Worm (Caenorhabditis elegans): ENCODE results near the gene npr-43.
A peak's percentile ranks its signal among the peaks of the same experiment; 100 is the strongest.

npr-43 gene

DNA sequence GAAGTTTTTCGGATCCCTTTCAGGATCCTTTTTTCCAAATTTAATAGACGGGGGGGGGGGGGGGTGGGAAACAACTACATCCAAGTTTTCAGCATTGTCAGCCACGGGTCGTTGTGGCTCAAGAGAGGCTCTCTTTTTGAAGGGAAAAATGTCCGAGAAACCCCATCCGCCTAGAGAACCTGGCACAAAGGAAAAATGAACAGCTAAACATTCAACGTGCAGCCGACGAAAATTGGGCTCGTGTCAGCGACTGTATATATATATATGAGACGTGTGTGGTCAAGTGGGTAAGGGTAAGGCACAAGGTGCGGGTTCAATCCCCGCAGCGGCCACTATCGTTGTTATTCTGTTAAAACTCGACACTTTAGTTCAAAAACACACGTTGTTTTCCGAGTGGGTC lies 20.3 kb downstream of the npr-43 start, which contains the start of gene Y49A3A.4 (continued):
- TF ChIP-seq pbrm-1 (GFP tag; IDR thresholded peaks at IDR 0.05) (0 out of 2 replicates have a peak, but pooled peaks have one; percentile 38), attf-6 (GFP tag; IDR thresholded peaks at IDR 0.05) (0 out of 2 replicates have a peak, but pooled peaks have one; percentile 40), F39B2.1 (GFP tag; IDR thresholded peaks at IDR 0.05) (no peak), Y53G8AR.9 (GFP tag; conservative IDR thresholded peaks at IDR 0.05) (no peak), F57A8.1 (GFP tag; optimal IDR thresholded peaks at IDR 0.05) (no peak), zfh-2 (GFP tag; conservative IDR thresholded peaks at IDR 0.05) (0 out of 2 replicates have a peak, but pooled peaks have one; percentile 23), cebp-2 (GFP tag; IDR thresholded peaks at IDR 0.05) (no peak), lir-1 (GFP tag; conservative IDR thresholded peaks at IDR 0.05) (no peak)

DNA sequence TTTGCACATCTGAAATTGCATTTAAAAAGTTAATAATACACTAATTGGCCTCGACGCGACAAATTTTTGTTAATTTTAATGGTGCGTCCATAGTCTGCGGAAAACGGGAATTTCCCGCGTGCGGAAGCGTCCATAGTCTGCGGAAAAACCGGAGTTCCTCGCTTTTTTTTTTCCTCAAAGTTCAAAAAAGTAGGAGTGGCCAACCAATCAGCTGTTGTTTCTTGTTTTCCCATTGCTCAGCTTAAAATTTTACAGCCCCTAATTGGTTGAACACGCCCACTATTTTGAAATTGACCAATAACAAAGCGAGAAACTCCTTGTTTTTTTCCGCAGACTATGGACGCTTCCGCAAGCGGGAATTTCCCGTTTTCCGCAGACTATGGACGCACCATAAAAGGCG lies 21.5 kb downstream of the npr-43 start:
- TF ChIP-seq nfyb-1 (GFP tag; IDR thresholded peaks at IDR 0.05): 0 out of 2 replicates have a peak, but pooled peaks have one; percentile 28

DNA sequence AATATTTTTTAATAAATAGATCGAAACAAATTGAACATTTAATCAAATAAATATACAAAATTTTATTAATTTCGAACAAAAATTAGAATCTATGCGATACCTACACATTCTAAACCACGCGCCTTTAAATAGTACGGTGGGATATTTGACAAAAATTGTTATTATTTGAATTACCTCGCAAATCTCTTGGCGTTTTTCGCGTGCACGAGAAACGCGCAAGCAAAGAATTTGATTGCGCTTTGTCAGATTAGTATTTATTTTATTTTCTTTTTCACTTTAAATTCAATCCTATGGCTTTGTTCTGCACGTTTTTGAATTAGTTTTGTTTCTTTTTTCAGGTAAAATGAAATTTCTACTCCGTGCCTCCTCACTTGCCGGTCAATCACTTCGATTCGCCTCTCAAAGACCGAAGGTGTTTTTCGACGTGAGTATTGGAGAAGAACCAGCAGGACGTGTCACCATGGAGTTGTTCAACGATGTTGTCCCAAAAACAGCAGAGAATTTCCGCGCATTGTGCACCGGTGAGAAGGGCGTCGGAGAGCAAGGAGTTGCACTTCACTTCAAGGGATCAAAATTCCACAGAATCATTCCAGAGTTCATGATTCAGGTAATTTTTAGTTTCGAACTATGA lies 23.0 kb downstream of the npr-43 start, which contains the start of gene cyn-1:
Gene cyn-1 (plus strand): TSS at position 339 of the 631 bp plus-strand sequence.
- TF ChIP-seq madf-10 (tag; optimal IDR thresholded peaks at IDR 0.05) (peak; percentile 51), snpc-1.1 (tag; optimal IDR thresholded peaks at IDR 0.05; ENCODE audit: insufficient read depth) (peak; percentile 43), D2030.7 (GFP tag; IDR thresholded peaks at IDR 0.05) (peak; percentile 54; the same call in 1 of the 2 replicates), ekl-4 (GFP tag; IDR thresholded peaks at IDR 0.05) (peak; percentile 44; the same call in 1 of the 2 replicates), B0035.1 (tag; optimal IDR thresholded peaks at IDR 0.05) (peak; percentile 12), xnd-1 (tag; optimal IDR thresholded peaks at IDR 0.05) (peak; percentile 45), hmg-1.2 (GFP tag; IDR thresholded peaks at IDR 0.05) (peak; percentile 53), egl-18 (GFP tag; IDR thresholded peaks at IDR 0.05) (no peak), mcd-1 (GFP tag; IDR thresholded peaks at IDR 0.05) (peak; percentile 82), F57C9.4 (tag; optimal IDR thresholded peaks at IDR 0.05) (no peak), zfh-2 (GFP tag; conservative IDR thresholded peaks at IDR 0.05) (no peak), ztf-26 (tag; optimal IDR thresholded peaks at IDR 0.05) (peak; percentile 42), F49E8.2 (tag; optimal IDR thresholded peaks at IDR 0.05; ENCODE audit: insufficient read depth) (no peak), lsl-1 (GFP tag; optimal IDR thresholded peaks at IDR 0.05) (peak; percentile 65), dox-1 (GFP tag; IDR thresholded peaks at IDR 0.05) (peak; percentile 67), Y79H2A.3 (GFP tag; conservative IDR thresholded peaks at IDR 0.05) (0 out of 2 replicates have a peak, but pooled peaks have one; percentile 23), Y95B8A.8 (GFP tag; IDR thresholded peaks at IDR 0.05) (no peak), F33H1.4 (GFP tag; IDR thresholded peaks at IDR 0.05) (0 out of 2 replicates have a peak, but pooled peaks have one; percentile 52), him-1 (tag; optimal IDR thresholded peaks at IDR 0.05) (peak; percentile 59), lin-54 (GFP tag; optimal IDR thresholded peaks at IDR 0.05) (peak; percentile 96), ztf-3 (GFP tag; optimal IDR thresholded peaks at IDR 0.05) (no peak), lin-40 (tag; optimal IDR thresholded peaks at IDR 0.05) (peak; percentile 81), snpc-4 (GFP tag; optimal IDR thresholded peaks at IDR 0.05) (no peak), snpc-4 (tag; optimal IDR thresholded peaks at IDR 0.05) (peak; percentile 42 to 75 (median 59)), ccch-3 (GFP tag; optimal IDR thresholded peaks at IDR 0.05) (no peak), attf-3 (GFP tag; conservative IDR thresholded peaks at IDR 0.05) (peak; percentile 58; the same call in 1 of the 2 replicates), lir-1 (GFP tag; conservative IDR thresholded peaks at IDR 0.05) (no peak), nfyb-1 (GFP tag; IDR thresholded peaks at IDR 0.05) (peak; percentile 70), C06A6.2 (GFP tag; conservative IDR thresholded peaks at IDR 0.05) (no peak), madf-8 (GFP tag; conservative IDR thresholded peaks at IDR 0.05) (peak; percentile 34; the same call in 1 of the 2 replicates), ceh-100 (GFP tag; IDR thresholded peaks at IDR 0.05) (peak; percentile 75), mel-28 (tag; optimal IDR thresholded peaks at IDR 0.05; ENCODE audit: borderline replicate concordance) (no peak), nfya-1 (tag; optimal IDR thresholded peaks at IDR 0.05; ENCODE audit: borderline replicate concordance, insufficient read depth) (no peak), hsf-1 (GFP tag; IDR thresholded peaks at IDR 0.05) (0 out of 2 replicates have a peak, but pooled peaks have one; percentile 9), dpl-1 (GFP tag; optimal IDR thresholded peaks at IDR 0.05) (peak; percentile 75), tlf-1 (GFP tag; optimal IDR thresholded peaks at IDR 0.05) (no peak), F52B5.7 (tag; optimal IDR thresholded peaks at IDR 0.05) (no peak)

Measured in whole organism, young adult.